Fruit fly (Drosophila melanogaster) ovary, adult (tissue): ENCODE data around the gene ebi.

Source experiments
- CG17801 ChIP-seq: fragments of 200-800 bp; optimal IDR thresholded peaks from 2 replicates; lab custom pipeline; 2019; ENCODE audit warnings: missing biosample characterization, mild to moderate bottlenecking, missing genetic modification characterization, moderate library complexity; ENCODE audit not compliant: partially characterized antibody

ebi gene

dm6 chr2L:414593-415399 is at the start of gene ebi, which contains the start of gene AP-2alpha:
Gene ebi, plus strand, starts transcription at chr2L:415067.
Gene AP-2alpha, minus strand, starts transcription at chr2L:414777.
- peak; percentile 73 for TF ChIP-seq CG17801 (GFP tag; lab: Kevin White, UChicago)

- no peak for TF ChIP-seq CG17801 (GFP tag; lab: Kevin White, UChicago)
Observed at dm6 chr2L:366876-367275, 48.0 kb upstream of the ebi start.

- TF ChIP-seq CG17801 (GFP tag; lab: Kevin White, UChicago): no peak
Observed at dm6 chr2L:368398-369008, 46.4 kb upstream of the ebi start.

DNA sequence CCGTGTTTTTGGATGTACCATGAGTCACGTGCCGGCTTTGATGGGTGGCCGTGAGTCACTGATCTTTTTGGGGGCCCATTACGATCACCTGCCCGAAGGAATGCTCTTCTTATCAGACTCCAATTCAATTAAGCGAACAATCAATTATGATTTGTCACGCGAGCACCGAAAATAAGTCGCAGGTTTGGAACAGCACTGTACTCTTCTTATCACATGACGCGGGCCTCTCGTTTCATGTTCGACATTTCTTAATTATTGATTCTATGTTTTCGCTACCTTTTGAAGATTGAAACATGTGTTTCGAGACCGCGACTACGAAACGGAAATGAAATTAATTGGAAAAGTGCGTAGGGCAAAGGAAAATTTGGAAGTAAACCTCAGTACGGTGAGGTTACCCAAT is 45.1 kb upstream of the ebi start:
- no peak for TF ChIP-seq CG17801 (GFP tag; lab: Kevin White, UChicago)

DNA sequence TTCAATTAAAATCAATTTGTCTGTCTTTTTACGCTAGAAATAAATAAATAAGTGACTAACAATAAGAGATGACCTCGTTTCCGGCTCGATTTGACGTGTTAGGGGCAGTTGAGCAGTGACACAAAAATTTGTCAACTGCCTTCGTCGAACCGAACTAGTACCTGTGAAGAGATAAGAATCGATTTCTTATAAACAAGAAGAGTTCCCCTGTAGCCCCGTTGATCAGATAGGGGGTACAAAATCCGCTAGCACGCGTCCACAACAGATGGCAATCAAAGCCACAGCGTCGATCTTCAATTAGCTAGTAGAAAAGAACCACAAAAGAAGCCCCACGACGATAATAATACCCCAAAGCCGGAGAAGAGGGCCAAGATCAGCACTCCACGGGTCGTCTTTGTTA is 43.1 kb upstream of the ebi start:
- TF ChIP-seq CG17801 (GFP tag; lab: Kevin White, UChicago): no peak

dm6 chr2L:377780-378222 is 37.1 kb upstream of the ebi start, which contains the start of gene al:
Gene al, plus strand, starts transcription at chr2L:378112.
- no peak for TF ChIP-seq CG17801 (GFP tag; lab: Kevin White, UChicago)

DNA sequence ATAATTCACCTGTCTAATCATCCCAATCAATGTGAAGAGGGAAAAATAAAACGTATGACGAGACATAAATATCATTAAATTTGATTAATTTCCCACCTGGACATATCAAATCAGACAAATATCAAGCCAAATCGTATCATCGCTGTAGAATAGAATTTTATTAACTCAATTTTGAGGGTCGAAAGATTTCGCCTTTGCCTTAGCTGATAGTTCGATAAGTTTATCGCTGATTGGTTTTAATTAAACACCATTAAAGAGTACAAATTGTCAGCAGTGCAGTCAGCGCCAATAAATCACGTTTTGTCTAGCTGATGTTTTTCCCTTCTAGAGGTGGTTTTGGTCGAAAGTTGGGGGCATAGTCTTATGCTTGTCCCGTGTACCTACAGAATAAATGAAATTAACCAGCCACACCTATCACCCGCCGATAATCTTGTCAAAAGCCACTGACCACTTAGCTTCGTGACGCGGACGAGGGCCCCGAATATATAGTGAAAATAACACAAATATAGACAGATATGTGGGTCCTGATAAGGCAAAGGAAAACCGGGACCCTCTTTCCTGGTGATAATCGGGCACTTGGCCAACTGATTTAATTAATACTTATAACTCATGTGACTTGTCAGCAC is 35.9 kb upstream of the ebi start:
- no peak for TF ChIP-seq CG17801 (GFP tag; lab: Kevin White, UChicago)

- no peak for TF ChIP-seq CG17801 (GFP tag; lab: Kevin White, UChicago)
Observed at dm6 chr2L:382807-383206, 32.1 kb upstream of the ebi start.

- no peak for TF ChIP-seq CG17801 (GFP tag; lab: Kevin White, UChicago)
Observed at dm6 chr2L:390509-390908, 24.4 kb upstream of the ebi start.

- TF ChIP-seq CG17801 (GFP tag; lab: Kevin White, UChicago): no peak
Observed at dm6 chr2L:392529-392928, 22.3 kb upstream of the ebi start.

dm6 chr2L:395366-396117 is 19.3 kb upstream of the ebi start:
- TF ChIP-seq CG17801 (GFP tag; lab: Kevin White, UChicago): no peak

dm6 chr2L:402098-402497 is 12.8 kb upstream of the ebi start, which contains the start of gene CG4213:
Gene CG4213, minus strand, starts transcription at chr2L:402198.
- TF ChIP-seq CG17801 (GFP tag; lab: Kevin White, UChicago): no peak

dm6 chr2L:403627-404575 is 11.0 kb upstream of the ebi start, which contains the start of gene Polr1B:
Gene Polr1B, plus strand, starts transcription at chr2L:404285.
- TF ChIP-seq CG17801 (GFP tag; lab: Kevin White, UChicago): no peak

- no peak for TF ChIP-seq CG17801 (GFP tag; lab: Kevin White, UChicago)
Observed at dm6 chr2L:412931-413330, 1.9 kb upstream of the ebi start.
